Worm (Caenorhabditis elegans): Measurements from ENCODE around the gene F47B8.14.
A peak's percentile ranks its signal among the peaks of the same experiment; 100 is the strongest.

DNA sequence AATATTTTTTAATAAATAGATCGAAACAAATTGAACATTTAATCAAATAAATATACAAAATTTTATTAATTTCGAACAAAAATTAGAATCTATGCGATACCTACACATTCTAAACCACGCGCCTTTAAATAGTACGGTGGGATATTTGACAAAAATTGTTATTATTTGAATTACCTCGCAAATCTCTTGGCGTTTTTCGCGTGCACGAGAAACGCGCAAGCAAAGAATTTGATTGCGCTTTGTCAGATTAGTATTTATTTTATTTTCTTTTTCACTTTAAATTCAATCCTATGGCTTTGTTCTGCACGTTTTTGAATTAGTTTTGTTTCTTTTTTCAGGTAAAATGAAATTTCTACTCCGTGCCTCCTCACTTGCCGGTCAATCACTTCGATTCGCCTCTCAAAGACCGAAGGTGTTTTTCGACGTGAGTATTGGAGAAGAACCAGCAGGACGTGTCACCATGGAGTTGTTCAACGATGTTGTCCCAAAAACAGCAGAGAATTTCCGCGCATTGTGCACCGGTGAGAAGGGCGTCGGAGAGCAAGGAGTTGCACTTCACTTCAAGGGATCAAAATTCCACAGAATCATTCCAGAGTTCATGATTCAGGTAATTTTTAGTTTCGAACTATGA is 35.5 kb downstream of the F47B8.14 start, which contains the start of gene cyn-1:
- TF ChIP-seq pqm-1 (tag; optimal IDR thresholded peaks at IDR 0.05) (no peak), nhr-90 (tag; optimal IDR thresholded peaks at IDR 0.05; ENCODE audit: poor library complexity) (peak; percentile 88), blmp-1 (tag; optimal IDR thresholded peaks at IDR 0.05) (peak; percentile 75), nhr-237 (tag; optimal IDR thresholded peaks at IDR 0.05) (peak; percentile 26), lsy-2 (tag; optimal IDR thresholded peaks at IDR 0.05) (peak; percentile 92)

All from whole organism, L1 larva.